Fruit fly (Drosophila melanogaster): ENCODE measurements around the gene CG10949.

CG10949 gene

DNA sequence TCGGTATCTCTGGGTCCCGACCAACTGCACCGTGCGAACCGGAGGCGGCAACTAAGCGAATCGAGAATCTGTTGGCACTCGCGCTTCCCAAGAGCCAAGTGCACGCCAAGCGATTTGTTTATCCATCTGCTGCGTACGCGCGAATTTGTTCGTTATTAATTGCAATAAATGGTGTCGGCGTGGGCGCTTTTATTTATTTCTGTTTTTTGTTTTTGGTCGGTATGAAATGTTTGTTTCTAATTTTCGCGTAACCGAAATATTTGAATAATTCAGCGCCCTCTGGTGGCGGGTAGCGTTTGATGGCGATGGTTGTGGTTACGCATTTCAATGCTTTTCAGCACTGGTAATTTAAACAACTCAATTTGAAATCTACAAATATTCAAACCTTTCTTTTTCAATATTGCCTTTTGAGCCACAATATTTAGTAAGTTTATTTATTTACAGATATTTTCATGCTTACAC is 1.9 kb downstream of the CG10949 start, which contains the start of gene CG10947 (continued):
- no peak for TF ChIP-seq CG11294 (GFP tag; IDR thresholded peaks at IDR 0.05)
- TF ChIP-seq Sox102F (GFP tag; optimal IDR thresholded peaks at IDR 0.05), result peak; percentile 23
- peak; percentile 36 for TF ChIP-seq acj6 (GFP tag; optimal IDR thresholded peaks at IDR 0.05)
- TF ChIP-seq Hr39 (GFP tag; optimal IDR thresholded peaks at IDR 0.05), result peak; percentile 54
- TF ChIP-seq fd85E (GFP tag; optimal IDR thresholded peaks at IDR 0.05), result no peak
- peak; percentile 41 for TF ChIP-seq Ets21C (GFP tag; optimal IDR thresholded peaks at IDR 0.05)
- no peak for TF ChIP-seq net (GFP tag; optimal IDR thresholded peaks at IDR 0.05)
- no peak for TF ChIP-seq CG4318 (GFP tag; optimal IDR thresholded peaks at IDR 0.05)
- TF ChIP-seq CG6792 (GFP tag; optimal IDR thresholded peaks at IDR 0.05), result peak; percentile 37
- TF ChIP-seq Sox15 (GFP tag; optimal IDR thresholded peaks at IDR 0.05), result peak; percentile 12
- TF ChIP-seq spab (GFP tag; optimal IDR thresholded peaks at IDR 0.05), result no peak
- no peak for TF ChIP-seq Hr38 (GFP tag; optimal IDR thresholded peaks at IDR 0.05)
- TF ChIP-seq CG16779 (tag; optimal IDR thresholded peaks at IDR 0.05), result no peak
- no peak for TF ChIP-seq CG8119 (GFP tag; IDR thresholded peaks at IDR 0.05)
- TF ChIP-seq CG15336 (GFP tag; IDR thresholded peaks at IDR 0.05), result no peak

DNA sequence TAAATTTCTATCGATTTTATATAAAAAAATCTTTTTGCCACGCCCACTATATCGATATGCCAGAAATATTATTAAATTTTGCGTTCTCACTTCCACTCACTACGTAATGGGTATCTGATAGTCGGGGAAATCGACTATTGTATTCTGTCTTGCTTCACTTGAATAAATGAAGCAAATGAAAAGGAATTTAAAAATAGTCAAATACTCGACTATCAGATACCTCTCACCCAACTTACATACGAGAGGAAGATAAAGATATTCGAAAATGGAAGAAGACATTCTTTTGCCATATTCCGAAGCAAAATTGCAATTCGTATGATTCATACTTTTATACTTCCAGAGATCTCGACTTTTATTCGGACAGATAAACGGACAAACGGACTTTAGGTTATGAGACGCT is 2.9 kb downstream of the CG10949 start:
- TF ChIP-seq CG6163 (GFP tag; IDR thresholded peaks at IDR 0.05), result no peak
- TF ChIP-seq acj6 (GFP tag; optimal IDR thresholded peaks at IDR 0.05), result no peak
- TF ChIP-seq CG3032 (tag; optimal IDR thresholded peaks at IDR 0.05), result no peak
- TF ChIP-seq salr (GFP tag; optimal IDR thresholded peaks at IDR 0.05), result no peak
- no peak for TF ChIP-seq Ets21C (GFP tag; optimal IDR thresholded peaks at IDR 0.05)
- TF ChIP-seq dac (GFP tag; optimal IDR thresholded peaks at IDR 0.05), result no peak
- no peak for TF ChIP-seq pdm3 (GFP tag; optimal IDR thresholded peaks at IDR 0.05)
- no peak for TF ChIP-seq Smox (GFP tag; optimal IDR thresholded peaks at IDR 0.05)
- TF ChIP-seq ss (GFP tag; optimal IDR thresholded peaks at IDR 0.05), result no peak
- TF ChIP-seq CG32006 (GFP tag; optimal IDR thresholded peaks at IDR 0.05), result no peak
- no peak for TF ChIP-seq Blimp-1 (GFP tag; optimal IDR thresholded peaks at IDR 0.05)
- TF ChIP-seq Met (GFP tag; optimal IDR thresholded peaks at IDR 0.05), result no peak
- TF ChIP-seq CG8632 (GFP tag; optimal IDR thresholded peaks at IDR 0.05), result no peak
- no peak for TF ChIP-seq esn (GFP tag; optimal IDR thresholded peaks at IDR 0.05)
- no peak for TF ChIP-seq CG6276 (GFP tag; optimal IDR thresholded peaks at IDR 0.05)
- TF ChIP-seq CG4318 (GFP tag; optimal IDR thresholded peaks at IDR 0.05), result no peak
- TF ChIP-seq Sox15 (GFP tag; optimal IDR thresholded peaks at IDR 0.05), result no peak
- no peak for TF ChIP-seq CG6808 (GFP tag; optimal IDR thresholded peaks at IDR 0.05)
- TF ChIP-seq vri (GFP tag; optimal IDR thresholded peaks at IDR 0.05), result no peak

- TF ChIP-seq CG32006 (GFP tag; optimal IDR thresholded peaks at IDR 0.05) (peak; percentile 32), Eip78C (GFP tag) (peak; percentile 52), fd59A (GFP tag; optimal IDR thresholded peaks at IDR 0.05) (no peak)
Observed at dm6 chr2L:20401408-20401807, 15.3 kb downstream of the CG10949 start.

dm6 chr2L:20400875-20401274 is 15.8 kb downstream of the CG10949 start:
- TF ChIP-seq CG34406 (GFP tag; optimal IDR thresholded peaks at IDR 0.05), result no peak
- no peak for TF ChIP-seq CG9139 (GFP tag; optimal IDR thresholded peaks at IDR 0.05)
- TF ChIP-seq CG6792 (GFP tag; optimal IDR thresholded peaks at IDR 0.05), result no peak
- TF ChIP-seq Eip78C (GFP tag), result no peak

DNA sequence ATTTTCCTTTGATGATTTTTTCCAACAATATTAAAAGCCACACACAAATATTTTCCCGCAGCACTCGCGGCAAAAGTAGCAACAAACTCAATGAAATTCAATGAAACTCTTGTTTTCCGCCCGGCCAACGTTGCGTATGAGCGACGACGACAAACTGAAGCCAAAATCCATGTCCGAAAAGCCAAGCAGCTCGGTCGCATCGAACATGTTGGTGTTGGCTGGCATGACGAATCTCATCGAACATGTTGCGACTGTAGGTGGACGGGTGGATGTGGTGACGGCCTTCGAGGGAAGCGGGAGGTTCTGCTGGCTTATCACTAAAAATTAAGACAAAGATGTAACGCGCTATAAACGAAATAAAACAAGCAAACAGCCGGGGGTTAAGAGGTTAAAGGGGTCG is 17.5 kb downstream of the CG10949 start:
- no peak for TF ChIP-seq dsx (GFP tag; optimal IDR thresholded peaks at IDR 0.05; ENCODE audit: poor library complexity, severe bottlenecking)
- TF ChIP-seq CG31627 (GFP tag; optimal IDR thresholded peaks at IDR 0.05), result no peak
- 0 out of 3 replicates have a peak, but pooled peaks have one; percentile 32 for TF ChIP-seq CG6163 (GFP tag; IDR thresholded peaks at IDR 0.05)
- no peak for TF ChIP-seq CG10631 (GFP tag; optimal IDR thresholded peaks at IDR 0.05)
- peak; percentile 16 for TF ChIP-seq Eip78C (GFP tag)
- peak; percentile 60 for TF ChIP-seq Hr39 (GFP tag; optimal IDR thresholded peaks at IDR 0.05)
- no peak for TF ChIP-seq CG11294 (GFP tag; IDR thresholded peaks at IDR 0.05)
- TF ChIP-seq Hr4 (GFP tag; optimal IDR thresholded peaks at IDR 0.05), result no peak
- TF ChIP-seq CG16779 (tag; optimal IDR thresholded peaks at IDR 0.05), result no peak
- peak; percentile 96 for TF ChIP-seq svp (GFP tag)
- TF ChIP-seq fd85E (GFP tag; optimal IDR thresholded peaks at IDR 0.05), result no peak
- TF ChIP-seq Eip75B (GFP tag; optimal IDR thresholded peaks at IDR 0.05), result no peak
- no peak for TF ChIP-seq salr (GFP tag; optimal IDR thresholded peaks at IDR 0.05)

Data from whole organism, prepupa.